Worm (Caenorhabditis elegans) whole organism, mixed stage, embryonic: Measurements from ENCODE around the gene T05A1.5.

Experiments
- M03D4.4 ChIP-seq: sonication (generic microtip); optimal IDR thresholded peaks from 2 replicates; lab custom pipeline; 2017; ENCODE audit warnings: mild to moderate bottlenecking, missing genetic modification characterization, missing compliant biosample characterization
- bed-3 ChIP-seq: fragments of 200-800 bp; sonication (Bioruptor generic); optimal IDR thresholded peaks from 3 replicates; lab custom pipeline; 2018; ENCODE audit warnings: mild to moderate bottlenecking, missing genetic modification characterization, moderate library complexity, missing compliant biosample characterization
- blmp-1 ChIP-seq: fragments of 150-350 bp; optimal IDR thresholded peaks from 2 replicates; lab custom pipeline; 2014; ENCODE audit warnings: missing biosample characterization, missing genetic modification characterization
- ceh-39 ChIP-seq: fragments of 150-350 bp; optimal IDR thresholded peaks from 2 replicates; lab custom pipeline; 2014; ENCODE audit warnings: missing biosample characterization, missing genetic modification characterization
- ceh-43 ChIP-seq: fragments of 200-800 bp; sonication (Bioruptor generic); optimal IDR thresholded peaks from 2 replicates; lab custom pipeline; 2018; ENCODE audit warnings: mild to moderate bottlenecking, missing genetic modification characterization, moderate library complexity, missing compliant biosample characterization
- ceh-83 ChIP-seq: fragments of 200-800 bp; sonication (Bioruptor generic); optimal IDR thresholded peaks from 2 replicates; lab custom pipeline; 2018; ENCODE audit warnings: mild to moderate bottlenecking, missing genetic modification characterization, missing compliant biosample characterization
- ces-1 ChIP-seq: fragments of 150-350 bp; optimal IDR thresholded peaks from 2 replicates; lab custom pipeline; 2014; ENCODE audit warnings: missing biosample characterization, missing genetic modification reagents, missing genetic modification characterization
- drap-1 ChIP-seq: fragments of 200-800 bp; sonication (Bioruptor generic); optimal IDR thresholded peaks from 3 replicates; lab custom pipeline; 2018; ENCODE audit warnings: mild to moderate bottlenecking, missing genetic modification characterization, missing compliant biosample characterization
- elt-1 ChIP-seq: sonication (generic microtip); optimal IDR thresholded peaks from 2 replicates; lab custom pipeline; 2017; ENCODE audit warnings: missing genetic modification characterization, mild to moderate bottlenecking, missing compliant biosample characterization, antibody characterized with exemption, moderate library complexity, borderline replicate concordance; ENCODE audit not compliant: insufficient read depth
- elt-3 ChIP-seq: fragments of 150-350 bp; optimal IDR thresholded peaks from 2 replicates; lab custom pipeline; 2014; ENCODE audit warnings: missing biosample characterization, missing genetic modification characterization
- flh-1 ChIP-seq: fragments of 200-800 bp; sonication (Bioruptor generic); optimal IDR thresholded peaks from 2 replicates; lab custom pipeline; 2018; ENCODE audit warnings: mild to moderate bottlenecking, missing genetic modification characterization, moderate library complexity, missing compliant biosample characterization
- ham-2 ChIP-seq: fragments of 200-800 bp; sonication (Bioruptor generic); optimal IDR thresholded peaks from 2 replicates; lab custom pipeline; 2018; ENCODE audit warnings: mild to moderate bottlenecking, missing genetic modification characterization, missing compliant biosample characterization
- hlh-1 ChIP-seq: fragments of 150-350 bp; optimal IDR thresholded peaks from 2 replicates; lab custom pipeline; 2014; ENCODE audit warnings: missing biosample characterization, missing genetic modification reagents, missing genetic modification characterization
- lin-13 ChIP-seq: fragments of 150-350 bp; optimal IDR thresholded peaks from 2 replicates; lab custom pipeline; 2014; ENCODE audit warnings: missing biosample characterization, missing genetic modification characterization
- lin-32 ChIP-seq: fragments of 200-800 bp; sonication (Bioruptor generic); optimal IDR thresholded peaks from 2 replicates; lab custom pipeline; 2018; ENCODE audit warnings: mild to moderate bottlenecking, missing genetic modification characterization, missing compliant biosample characterization
- lsy-2 ChIP-seq: fragments of 150-350 bp; optimal IDR thresholded peaks from 2 replicates; lab custom pipeline; 2014; ENCODE audit warnings: missing biosample characterization, missing genetic modification characterization
- mab-5 ChIP-seq: fragments of 150-350 bp; optimal IDR thresholded peaks from 2 replicates; lab custom pipeline; 2014; ENCODE audit warnings: missing biosample characterization, missing genetic modification characterization
- mep-1 ChIP-seq: fragments of 150-350 bp; optimal IDR thresholded peaks from 2 replicates; lab custom pipeline; 2017; ENCODE audit warnings: missing biosample characterization, missing genetic modification reagents, missing genetic modification characterization, inconsistent platforms
- mls-2 ChIP-seq: sonication (generic microtip); optimal IDR thresholded peaks from 2 replicates; lab custom pipeline; 2016; ENCODE audit warnings: mild to moderate bottlenecking, missing genetic modification characterization, moderate library complexity, missing compliant biosample characterization
- nhr-12 ChIP-seq: fragments of 150-350 bp; optimal IDR thresholded peaks from 2 replicates; lab custom pipeline; 2014; ENCODE audit warnings: missing biosample characterization, missing genetic modification characterization
- nhr-2 ChIP-seq: fragments of 150-350 bp; optimal IDR thresholded peaks from 2 replicates; lab custom pipeline; 2014; ENCODE audit warnings: missing biosample characterization, missing genetic modification characterization
- nhr-237 ChIP-seq: fragments of 150-350 bp; optimal IDR thresholded peaks from 2 replicates; lab custom pipeline; 2014; ENCODE audit warnings: missing biosample characterization, missing genetic modification characterization
- nhr-28 ChIP-seq: fragments of 150-350 bp; optimal IDR thresholded peaks from 2 replicates; lab custom pipeline; 2014; ENCODE audit warnings: missing biosample characterization, missing genetic modification characterization
- nhr-76 ChIP-seq: sonication (generic microtip); optimal IDR thresholded peaks from 2 replicates; lab custom pipeline; 2017; ENCODE audit warnings: missing biosample characterization, missing genetic modification characterization
- snpc-4 ChIP-seq: fragments of 150-350 bp; optimal IDR thresholded peaks from 2 replicates; lab custom pipeline; 2014; ENCODE audit warnings: missing biosample characterization, missing genetic modification characterization
- sptf-1 ChIP-seq: sonication (generic microtip); optimal IDR thresholded peaks from 2 replicates; lab custom pipeline; 2017; ENCODE audit warnings: mild to moderate bottlenecking, missing genetic modification characterization, moderate library complexity, missing compliant biosample characterization
- tbx-8 ChIP-seq: fragments of 200-800 bp; sonication (Bioruptor generic); optimal IDR thresholded peaks from 2 replicates; lab custom pipeline; 2018; ENCODE audit warnings: mild to moderate bottlenecking, missing genetic modification characterization, moderate library complexity, missing compliant biosample characterization
- unc-39 ChIP-seq: fragments of 150-350 bp; optimal IDR thresholded peaks from 2 replicates; lab custom pipeline; 2014; ENCODE audit warnings: missing biosample characterization, missing genetic modification characterization
- unc-62 ChIP-seq: fragments of 150-350 bp; optimal IDR thresholded peaks from 2 replicates; lab custom pipeline; 2014; ENCODE audit warnings: missing biosample characterization, missing genetic modification reagents, missing genetic modification characterization
- zip-8 ChIP-seq: fragments of 150-350 bp; optimal IDR thresholded peaks from 2 replicates; lab custom pipeline; 2014; ENCODE audit warnings: missing biosample characterization, missing genetic modification characterization
- ztf-11 ChIP-seq: fragments of 150-350 bp; optimal IDR thresholded peaks from 2 replicates; lab custom pipeline; 2014; ENCODE audit warnings: missing biosample characterization, missing genetic modification characterization

The T05A1.5 gene

DNA sequence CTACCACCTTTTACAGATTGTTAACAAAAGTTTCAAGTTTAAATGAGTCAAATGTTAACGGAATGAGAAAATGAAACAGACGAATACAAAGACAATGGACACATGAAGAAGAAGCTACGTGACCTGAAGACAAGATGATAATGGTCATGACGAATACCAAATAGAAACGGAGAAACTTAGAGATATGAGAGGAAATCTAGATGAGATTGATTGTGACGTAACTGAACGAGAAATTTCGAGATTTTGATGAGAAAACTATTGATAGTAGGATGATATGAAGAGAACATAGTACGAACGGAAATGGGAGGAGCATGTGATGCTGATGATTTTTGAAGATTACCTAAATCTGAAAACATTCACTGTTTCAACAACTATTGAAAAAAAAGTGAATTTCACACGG lies 11.0 kb upstream of the T05A1.5 start:
- TF ChIP-seq lin-32 (GFP tag; lab: Kevin White, UChicago) (no peak), unc-39 (tag; lab: Kevin White, UChicago) (no peak), bed-3 (no peak), ham-2 (GFP tag; lab: Kevin White, UChicago) (no peak), elt-3 (tag; lab: Kevin White, UChicago) (peak; percentile 21), nhr-2 (tag; lab: Kevin White, UChicago) (no peak), ceh-83 (no peak)

ce11 chrIV:9536124-9536523 lies 10.0 kb upstream of the T05A1.5 start:
- TF ChIP-seq M03D4.4 (tag; lab: Kevin White, UChicago) (no peak), mls-2 (tag; lab: Kevin White, UChicago) (no peak), flh-1 (GFP tag; lab: Kevin White, UChicago) (no peak), unc-62 (GFP tag; lab: Kevin White, UChicago) (no peak), mep-1 (tag; lab: Kevin White, UChicago) (no peak), elt-1 (tag; lab: Kevin White, UChicago) (no peak), hlh-1 (tag; lab: Kevin White, UChicago) (no peak), nhr-237 (tag; lab: Kevin White, UChicago) (no peak), mab-5 (no peak), nhr-12 (no peak)

- no peak for TF ChIP-seq zip-8
- TF ChIP-seq blmp-1 (tag; lab: Kevin White, UChicago): no peak
- TF ChIP-seq elt-3 (tag; lab: Kevin White, UChicago): no peak
- TF ChIP-seq ces-1 (GFP tag; lab: Kevin White, UChicago): no peak
- TF ChIP-seq nhr-2 (tag; lab: Kevin White, UChicago): no peak
- TF ChIP-seq snpc-4: no peak
- no peak for TF ChIP-seq elt-1 (tag; lab: Kevin White, UChicago)
- no peak for TF ChIP-seq hlh-1 (tag; lab: Kevin White, UChicago)
- no peak for TF ChIP-seq nhr-237 (tag; lab: Kevin White, UChicago)
- no peak for TF ChIP-seq lin-32 (GFP tag; lab: Kevin White, UChicago)
- no peak for TF ChIP-seq tbx-8 (GFP tag; lab: Kevin White, UChicago)
- TF ChIP-seq drap-1 (GFP tag; lab: Kevin White, UChicago): no peak
- no peak for TF ChIP-seq nhr-12
- no peak for TF ChIP-seq unc-39 (tag; lab: Kevin White, UChicago)
- TF ChIP-seq bed-3: no peak
- no peak for TF ChIP-seq ztf-11
- TF ChIP-seq, all 35 proteins: peak for 0
Measured at ce11 chrIV:9537500-9537899, 8.6 kb upstream of the T05A1.5 start.

DNA sequence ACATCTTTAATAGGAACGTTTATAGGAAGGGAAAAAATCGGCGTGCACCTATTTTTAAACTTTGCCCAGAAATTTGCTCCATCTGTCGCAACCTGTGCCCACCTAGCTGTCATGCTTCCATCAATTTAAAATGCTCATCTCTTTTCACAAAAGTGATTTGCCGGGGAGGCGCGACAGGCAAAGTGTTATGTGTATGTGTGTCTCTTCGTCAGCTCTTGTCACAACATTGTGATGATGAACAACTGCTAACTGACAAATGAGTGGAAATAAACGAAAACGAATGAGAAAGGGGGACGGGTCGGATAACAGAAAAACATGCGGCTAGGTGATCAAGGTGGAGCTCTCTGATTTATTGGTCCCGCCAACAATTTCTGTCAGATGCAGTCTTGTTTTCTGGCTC lies 7.9 kb upstream of the T05A1.5 start:
- TF ChIP-seq hlh-1 (tag; lab: Kevin White, UChicago): peak; percentile 91
- TF ChIP-seq lin-32 (GFP tag; lab: Kevin White, UChicago): no peak
- peak; percentile 98 for TF ChIP-seq unc-62 (GFP tag; lab: Kevin White, UChicago)
- TF ChIP-seq nhr-237 (tag; lab: Kevin White, UChicago): no peak
- no peak for TF ChIP-seq bed-3
- TF ChIP-seq flh-1 (GFP tag; lab: Kevin White, UChicago): no peak
- TF ChIP-seq ceh-83: no peak
- no peak for TF ChIP-seq zip-8
- TF ChIP-seq drap-1 (GFP tag; lab: Kevin White, UChicago): no peak
- TF ChIP-seq elt-3 (tag; lab: Kevin White, UChicago): no peak
- TF ChIP-seq ces-1 (GFP tag; lab: Kevin White, UChicago): no peak
- TF ChIP-seq nhr-28 (tag; lab: Kevin White, UChicago): no peak
- TF ChIP-seq ztf-11: no peak
- no peak for TF ChIP-seq ceh-39 (tag; lab: Kevin White, UChicago)
- TF ChIP-seq mep-1 (tag; lab: Kevin White, UChicago): no peak
- TF ChIP-seq sptf-1: no peak
- TF ChIP-seq, all 35 proteins: peak for 2

DNA sequence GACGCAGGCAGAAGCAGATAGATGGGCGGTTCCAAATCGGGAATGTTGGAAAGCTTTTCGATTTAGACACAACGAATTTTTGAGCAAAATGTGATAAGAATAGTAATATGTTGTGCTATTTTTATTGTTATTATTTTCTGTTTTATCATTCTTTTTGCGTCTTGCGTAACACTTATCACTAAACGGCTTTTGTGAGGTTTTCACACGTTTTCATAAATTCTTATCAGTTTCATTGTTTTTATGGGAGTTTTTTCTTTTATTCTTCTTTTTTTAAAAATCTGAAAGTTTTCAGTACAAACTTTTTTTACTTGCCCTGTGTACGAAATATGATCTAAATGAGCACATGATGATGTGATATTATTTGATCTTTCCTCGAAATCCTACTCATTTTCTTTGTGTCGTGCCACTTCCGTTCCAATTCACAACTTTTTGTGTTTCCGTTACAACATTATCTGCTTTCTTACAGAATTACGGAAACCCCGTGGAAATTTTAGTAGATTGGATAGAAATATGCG lies 5.7 kb upstream of the T05A1.5 start, which contains the start of gene fbl-1:
fbl-1 (plus strand) TSS at position 465 of the 515 bp plus-strand sequence.
- no peak for TF ChIP-seq elt-3 (tag; lab: Kevin White, UChicago)
- TF ChIP-seq hlh-1 (tag; lab: Kevin White, UChicago): no peak

ce11 chrIV:9563079-9563478 lies 17.0 kb downstream of the T05A1.5 start, which contains the start of gene col-122:
Gene col-122, plus strand, starts transcription at chrIV:9563379.
- TF ChIP-seq M03D4.4 (tag; lab: Kevin White, UChicago) (no peak), ham-2 (GFP tag; lab: Kevin White, UChicago) (no peak), nhr-28 (tag; lab: Kevin White, UChicago) (no peak), lsy-2 (no peak), nhr-76 (tag; lab: Kevin White, UChicago) (no peak), ceh-39 (tag; lab: Kevin White, UChicago) (no peak), nhr-12 (no peak), unc-62 (GFP tag; lab: Kevin White, UChicago) (no peak), bed-3 (no peak), zip-8 (no peak), ztf-11 (no peak), lin-13 (tag; lab: Kevin White, UChicago) (no peak), flh-1 (GFP tag; lab: Kevin White, UChicago) (no peak), unc-39 (tag; lab: Kevin White, UChicago) (no peak), ceh-43 (GFP tag; lab: Kevin White, UChicago) (no peak)
